Fruit fly (Drosophila melanogaster) whole organism, prepupa: ENCODE data around the gene CG13919.

Experiments used
- CG11762 ChIP-seq: fragments of 200-800 bp; sonication (Bioruptor generic); optimal IDR thresholded peaks from 3 replicates; lab custom pipeline; 2016; ENCODE audit warnings: missing biosample characterization, missing genetic modification characterization; ENCODE audit not compliant: insufficient read depth
- CG34406 ChIP-seq: fragments of 200-800 bp; sonication (Bioruptor generic); optimal IDR thresholded peaks from 3 replicates; lab custom pipeline; 2016; ENCODE audit warnings: missing biosample characterization, missing genetic modification characterization

- TF ChIP-seq CG34406 (GFP tag; lab: Kevin White, UChicago): no peak
- TF ChIP-seq CG11762 (GFP tag; lab: Kevin White, UChicago): no peak
Observed at dm6 chr3L:1626924-1627323, 18.3 kb upstream of the CG13919 start.
